Worm (Caenorhabditis elegans): ENCODE results near the gene F09C8.2.

DNA sequence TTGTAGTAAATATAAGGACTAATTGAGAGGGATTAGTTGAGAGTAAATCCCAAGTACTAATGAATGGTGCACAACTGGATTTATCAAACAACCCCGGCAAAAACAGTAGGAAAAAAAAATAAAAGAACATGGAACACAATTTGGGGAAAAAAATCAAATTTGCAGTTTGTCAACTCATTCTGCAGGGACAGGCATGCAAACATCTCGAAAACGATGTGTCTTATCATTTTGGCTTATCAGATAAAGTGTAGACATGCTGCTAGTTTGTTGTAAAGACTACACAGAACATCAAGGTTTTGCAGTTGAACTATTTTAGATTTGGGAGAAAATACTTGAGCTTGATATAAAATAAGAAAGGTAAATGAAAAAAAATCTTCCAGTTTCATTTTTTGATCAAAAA lies 6.9 kb upstream of the F09C8.2 start:
- no peak for TF ChIP-seq ZK546.5 (tag; optimal IDR thresholded peaks at IDR 0.05)
- no peak for TF ChIP-seq nhr-77 (tag; optimal IDR thresholded peaks at IDR 0.05)
- no peak for TF ChIP-seq ama-1 (optimal IDR thresholded peaks at IDR 0.05)
